Fruit fly (Drosophila melanogaster) whole organism, embryonic: ENCODE results near the gene CG9297.

Source experiments
- Antp ChIP-seq: fragments of 200-800 bp; sonication (Bioruptor generic); optimal IDR thresholded peaks from 3 replicates; lab custom pipeline; 2016; ENCODE audit warnings: missing biosample characterization, missing genetic modification characterization
- Atf6 ChIP-seq: fragments of 200-800 bp; sonication (Bioruptor generic); IDR thresholded peaks from 2 replicates; pipeline ENCODE4 v1.3.6; 2022; ENCODE audit warnings: missing biosample characterization, missing genetic modification characterization
- B-H1 ChIP-seq: fragments of 200-800 bp; sonication (Bioruptor generic); IDR thresholded peaks from 3 replicates; pipeline ENCODE4 v1.3.6; 2022; ENCODE audit warnings: missing biosample characterization, missing genetic modification characterization
- CG10267 ChIP-seq: fragments of 200-800 bp; sonication (Bioruptor generic); optimal IDR thresholded peaks from 2 replicates; lab custom pipeline; 2018; ENCODE audit warnings: missing biosample characterization, mild to moderate bottlenecking, missing genetic modification characterization, moderate library complexity
- CG11085 ChIP-seq: fragments of 200-800 bp; sonication (Bioruptor generic); IDR thresholded peaks from 2 replicates; pipeline ENCODE4 v1.3.6; 2022; ENCODE audit warnings: missing biosample characterization, missing genetic modification characterization
- CG15073 ChIP-seq: fragments of 200-800 bp; sonication (Bioruptor generic); optimal IDR thresholded peaks from 2 replicates; lab custom pipeline; 2016; ENCODE audit warnings: missing biosample characterization, missing genetic modification characterization
- CG1529 ChIP-seq: fragments of 200-800 bp; sonication (Bioruptor generic); optimal IDR thresholded peaks from 3 replicates; lab custom pipeline; 2018; ENCODE audit warnings: missing biosample characterization, missing genetic modification characterization
- CG17802 ChIP-seq: fragments of 200-800 bp; sonication (Bioruptor generic); optimal IDR thresholded peaks from 2 replicates; lab custom pipeline; 2018; ENCODE audit warnings: missing biosample characterization, mild to moderate bottlenecking, missing genetic modification characterization, moderate library complexity
- CG18262 ChIP-seq: fragments of 200-800 bp; optimal IDR thresholded peaks from 3 replicates; lab custom pipeline; 2019; ENCODE audit warnings: missing biosample characterization, mild to moderate bottlenecking, missing genetic modification characterization, moderate library complexity
- CG18599 ChIP-seq: fragments of 200-800 bp; sonication (Bioruptor generic); optimal IDR thresholded peaks from 3 replicates; lab custom pipeline; 2017; ENCODE audit warnings: missing biosample characterization, missing genetic modification characterization, mild to moderate bottlenecking, moderate library complexity, missing genetic modification reagents
- CG18764 ChIP-seq: fragments of 200-800 bp; sonication (Bioruptor generic); optimal IDR thresholded peaks from 3 replicates; lab custom pipeline; 2016; ENCODE audit warnings: missing biosample characterization, missing genetic modification characterization
- CG31224 ChIP-seq: fragments of 200-800 bp; sonication (Bioruptor generic); IDR thresholded peaks from 2 replicates; pipeline ENCODE4 v1.3.6; 2022; ENCODE audit warnings: missing biosample characterization, missing genetic modification characterization
- CG34376 ChIP-seq: fragments of 200-800 bp; sonication (Bioruptor generic); optimal IDR thresholded peaks from 2 replicates; lab custom pipeline; 2018; ENCODE audit warnings: missing biosample characterization, mild to moderate bottlenecking, missing genetic modification characterization
- CG43689 ChIP-seq: fragments of 200-800 bp; sonication (Bioruptor generic); IDR thresholded peaks from 2 replicates; pipeline ENCODE4 v1.3.6; 2022; ENCODE audit warnings: missing biosample characterization, missing genetic modification characterization
- CG4424 ChIP-seq: fragments of 200-800 bp; sonication (Bioruptor generic); optimal IDR thresholded peaks from 3 replicates; lab custom pipeline; 2016; ENCODE audit warnings: missing biosample characterization, missing genetic modification characterization
- CG7839 ChIP-seq: fragments of 200-800 bp; sonication (Bioruptor generic); optimal IDR thresholded peaks from 3 replicates; lab custom pipeline; 2018; ENCODE audit warnings: missing biosample characterization, mild to moderate bottlenecking, missing genetic modification characterization, moderate library complexity
- CG8924 ChIP-seq: fragments of 200-800 bp; optimal IDR thresholded peaks from 3 replicates; lab custom pipeline; 2019; ENCODE audit warnings: missing biosample characterization, mild to moderate bottlenecking, missing genetic modification characterization, moderate library complexity
- CG9437 ChIP-seq: fragments of 200-800 bp; sonication (Bioruptor generic); optimal IDR thresholded peaks from 2 replicates; lab custom pipeline; 2018; ENCODE audit warnings: missing biosample characterization, mild to moderate bottlenecking, missing genetic modification characterization
- CG9727 ChIP-seq: fragments of 200-800 bp; sonication (Bioruptor generic); optimal IDR thresholded peaks from 3 replicates; lab custom pipeline; 2017; ENCODE audit warnings: missing biosample characterization, mild to moderate bottlenecking, missing genetic modification characterization
- CHES-1-like ChIP-seq: fragments of 200-800 bp; sonication (Bioruptor generic); optimal IDR thresholded peaks from 2 replicates; lab custom pipeline; 2016; ENCODE audit warnings: missing biosample characterization, missing genetic modification characterization
- Chrac-16 ChIP-seq: fragments of 200-800 bp; sonication (Bioruptor generic); optimal IDR thresholded peaks from 3 replicates; lab custom pipeline; 2016; ENCODE audit warnings: missing biosample characterization, missing genetic modification characterization
- Dek ChIP-seq: fragments of 200-800 bp; sonication (Bioruptor generic); optimal IDR thresholded peaks from 3 replicates; lab custom pipeline; 2019; ENCODE audit warnings: missing biosample characterization, mild to moderate bottlenecking, missing genetic modification characterization, moderate library complexity
- Dip3 ChIP-seq: fragments of 200-800 bp; sonication (Bioruptor generic); optimal IDR thresholded peaks from 3 replicates; lab custom pipeline; 2016; ENCODE audit warnings: missing biosample characterization, missing genetic modification characterization
- Gug ChIP-seq: fragments of 200-800 bp; sonication (Bioruptor generic); IDR thresholded peaks from 4 replicates; pipeline ENCODE4 v1.3.6; 2022; ENCODE audit warnings: missing biosample characterization, missing genetic modification characterization
- HLH3B ChIP-seq: fragments of 200-800 bp; sonication (Bioruptor generic); IDR thresholded peaks from 2 replicates; pipeline ENCODE4 v1.3.6; 2022; ENCODE audit warnings: missing biosample characterization, missing genetic modification characterization
- HmgZ ChIP-seq: fragments of 200-800 bp; sonication (Bioruptor generic); optimal IDR thresholded peaks from 2 replicates; lab custom pipeline; 2018; ENCODE audit warnings: missing biosample characterization, mild to moderate bottlenecking, missing genetic modification characterization
- Lhr ChIP-seq: fragments of 200-800 bp; sonication (Bioruptor generic); optimal IDR thresholded peaks from 3 replicates; lab custom pipeline; 2017; ENCODE audit warnings: mild to moderate bottlenecking, missing biosample characterization, missing genetic modification reagents, missing genetic modification characterization
- MESR4 ChIP-seq: fragments of 200-800 bp; sonication (Bioruptor generic); optimal IDR thresholded peaks from 2 replicates; lab custom pipeline; 2018; ENCODE audit warnings: missing biosample characterization, mild to moderate bottlenecking, missing genetic modification characterization, moderate library complexity
- Mad ChIP-seq: fragments of 200-800 bp; sonication (Bioruptor generic); optimal IDR thresholded peaks from 2 replicates; lab custom pipeline; 2016; ENCODE audit warnings: missing biosample characterization, missing genetic modification characterization
- Neu2 ChIP-seq: fragments of 200-800 bp; sonication (Bioruptor generic); optimal IDR thresholded peaks from 3 replicates; lab custom pipeline; 2016; ENCODE audit warnings: missing biosample characterization, missing genetic modification characterization, borderline replicate concordance
- Optix ChIP-seq: fragments of 200-800 bp; sonication (Bioruptor generic); IDR thresholded peaks from 3 replicates; pipeline ENCODE4 v1.3.6; 2022; ENCODE audit warnings: missing biosample characterization, missing genetic modification characterization
- Scr ChIP-seq: fragments of 200-800 bp; sonication (Bioruptor generic); IDR thresholded peaks from 2 replicates; pipeline ENCODE4 v1.3.6; 2022; ENCODE audit warnings: missing biosample characterization, missing genetic modification characterization; ENCODE audit not compliant: partially characterized antibody
- Sox100B ChIP-seq: fragments of 200-800 bp; sonication (Bioruptor generic); optimal IDR thresholded peaks from 3 replicates; lab custom pipeline; 2018; ENCODE audit warnings: missing biosample characterization, mild to moderate bottlenecking, missing genetic modification characterization
- Sox102F ChIP-seq: fragments of 200-800 bp; sonication (Bioruptor generic); optimal IDR thresholded peaks from 2 replicates; lab custom pipeline; 2018; ENCODE audit warnings: missing biosample characterization, mild to moderate bottlenecking, missing genetic modification characterization, moderate library complexity
- Sry-β ChIP-seq: fragments of 200-800 bp; sonication (Bioruptor generic); optimal IDR thresholded peaks from 2 replicates; lab custom pipeline; 2018; ENCODE audit warnings: missing biosample characterization, mild to moderate bottlenecking, missing genetic modification characterization, moderate library complexity
- TFAM ChIP-seq: fragments of 200-800 bp; sonication (Bioruptor generic); optimal IDR thresholded peaks from 2 replicates; lab custom pipeline; 2017; ENCODE audit warnings: missing biosample characterization, missing genetic modification characterization, inconsistent platforms
- ab ChIP-seq: fragments of 200-800 bp; sonication (Bioruptor generic); optimal IDR thresholded peaks from 2 replicates; lab custom pipeline; 2016; ENCODE audit warnings: missing biosample characterization, missing genetic modification characterization
- ash1 ChIP-seq: fragments of 200-800 bp; sonication (Bioruptor generic); optimal IDR thresholded peaks from 2 replicates; lab custom pipeline; 2018; ENCODE audit warnings: missing biosample characterization, mild to moderate bottlenecking, missing genetic modification characterization
- bsh ChIP-seq, 2 experiments: fragments of 200-800 bp; sonication (Bioruptor generic); optimal IDR thresholded peaks; 2 replicates each; lab custom pipeline; 2017 to 2018; ENCODE audit warnings: mild to moderate bottlenecking in 2 of 2, missing biosample characterization in 2 of 2, missing genetic modification characterization in 2 of 2, moderate library complexity in 1 of 2
- chif ChIP-seq, 2 experiments: fragments of 200-800 bp; sonication (Bioruptor generic); optimal IDR thresholded peaks; 3 replicates each; lab custom pipeline; 2016; ENCODE audit warnings: missing biosample characterization in 2 of 2, missing genetic modification characterization in 2 of 2
- crc ChIP-seq: fragments of 200-800 bp; sonication (Bioruptor generic); optimal IDR thresholded peaks from 2 replicates; lab custom pipeline; 2016; ENCODE audit warnings: missing biosample characterization, missing genetic modification characterization
- dm ChIP-seq: fragments of 200-800 bp; sonication (Bioruptor generic); optimal IDR thresholded peaks from 3 replicates; lab custom pipeline; 2016; ENCODE audit warnings: missing biosample characterization, missing genetic modification characterization
- dpn ChIP-seq, 2 experiments: fragments of 200-800 bp; sonication (Bioruptor generic); optimal IDR thresholded peaks; 3 replicates each; lab custom pipeline; 2016; ENCODE audit warnings: missing biosample characterization in 2 of 2, missing genetic modification characterization in 2 of 2
- peb ChIP-seq: fragments of 200-800 bp; sonication (Bioruptor generic); IDR thresholded peaks from 2 replicates; pipeline ENCODE4 v1.3.6; 2022; ENCODE audit warnings: missing biosample characterization, missing genetic modification characterization
- psq ChIP-seq: fragments of 200-800 bp; sonication (Bioruptor generic); optimal IDR thresholded peaks from 2 replicates; lab custom pipeline; 2017; ENCODE audit warnings: missing biosample characterization, missing genetic modification characterization
- sisA ChIP-seq: fragments of 200-800 bp; sonication (Bioruptor generic); IDR thresholded peaks from 2 replicates; pipeline ENCODE4 v1.3.6; 2022; ENCODE audit warnings: missing biosample characterization, missing genetic modification characterization
- slou ChIP-seq: fragments of 200-800 bp; sonication (Bioruptor generic); optimal IDR thresholded peaks from 3 replicates; lab custom pipeline; 2016; ENCODE audit warnings: missing biosample characterization, missing genetic modification characterization
- slp2 ChIP-seq: fragments of 200-800 bp; sonication (Bioruptor generic); optimal IDR thresholded peaks from 2 replicates; lab custom pipeline; 2016; ENCODE audit warnings: missing biosample characterization, missing genetic modification characterization
- so ChIP-seq: fragments of 200-800 bp; sonication (Bioruptor generic); IDR thresholded peaks from 3 replicates; pipeline ENCODE4 v1.3.6; 2022; ENCODE audit warnings: missing biosample characterization, missing genetic modification characterization
- zen ChIP-seq: fragments of 200-800 bp; sonication (Bioruptor generic); optimal IDR thresholded peaks from 3 replicates; lab custom pipeline; 2018; ENCODE audit warnings: missing biosample characterization, mild to moderate bottlenecking, missing genetic modification characterization, moderate library complexity

Gene CG9297

DNA sequence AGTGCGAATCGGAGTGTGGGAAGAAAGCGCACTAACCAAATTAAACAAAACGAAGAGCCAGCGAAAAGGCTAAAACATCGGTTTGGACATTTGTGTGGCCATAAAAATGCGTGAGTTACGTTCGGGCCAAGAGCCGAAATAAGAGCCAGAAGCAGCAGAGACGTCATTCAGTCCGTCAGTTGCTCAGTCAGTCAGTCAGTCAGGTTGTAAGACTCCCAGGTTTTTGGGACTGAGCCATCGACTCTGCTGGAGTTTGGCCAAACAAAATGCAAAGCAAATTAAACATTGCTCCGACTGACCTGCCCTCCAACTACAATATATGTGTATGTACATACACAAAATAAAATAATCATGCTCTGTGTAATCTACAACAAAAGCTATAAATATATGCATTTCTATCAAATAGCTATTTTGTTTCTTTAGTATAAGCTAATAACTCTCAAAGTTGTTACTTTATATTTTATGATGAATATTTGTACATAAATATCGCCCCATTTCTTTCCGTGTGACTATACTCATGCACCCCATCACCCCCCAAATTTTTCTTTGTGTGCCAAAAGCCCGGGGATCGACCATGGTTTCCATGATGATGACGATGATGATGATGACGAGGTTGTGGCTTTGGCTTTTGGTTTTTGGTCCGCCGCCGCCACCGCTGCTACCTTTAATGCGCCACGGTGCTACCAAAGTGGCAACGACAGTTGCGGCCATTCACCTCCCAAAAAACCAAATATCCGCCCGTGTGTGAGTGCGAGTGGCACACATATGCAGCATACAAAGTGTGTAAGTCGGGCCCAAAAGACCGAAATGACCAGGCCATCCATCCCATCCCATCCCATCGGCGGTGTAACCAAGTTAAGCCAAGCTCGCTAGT is 22.0 kb downstream of the CG9297 start (continued):
- no peak; the same call in 2 of the 3 replicates for TF ChIP-seq B-H1 (GFP tag; lab: Robert Waterston, UW)
- TF ChIP-seq so (GFP tag; lab: Robert Waterston, UW), result no peak
- TF ChIP-seq Dek, result no peak
- TF ChIP-seq CG34376 (GFP tag; lab: Kevin White, UChicago), result no peak
- TF ChIP-seq crc, result no peak
- TF ChIP-seq CG9727 (GFP tag; lab: Kevin White, UChicago), result no peak
- no peak for TF ChIP-seq Atf6 (GFP tag; lab: Robert Waterston, UW)
- TF ChIP-seq TFAM (GFP tag; lab: Kevin White, UChicago), result no peak
- no peak for TF ChIP-seq Optix (GFP tag; lab: Robert Waterston, UW)
- TF ChIP-seq Neu2 (GFP tag; lab: Kevin White, UChicago), result no peak
- TF ChIP-seq MESR4, result no peak
- TF ChIP-seq CG18599 (GFP tag; lab: Kevin White, UChicago), result no peak
- TF ChIP-seq dpn (GFP tag; optimal IDR thresholded peaks at IDR 0.05; lab: Kevin White, UChicago), result peak in 1 of 2 experiments; percentile 8
- no peak for TF ChIP-seq Dip3
- TF ChIP-seq Chrac-16 (GFP tag; lab: Kevin White, UChicago), result no peak
- TF ChIP-seq bsh (GFP tag; optimal IDR thresholded peaks at IDR 0.05; lab: Kevin White, UChicago), result peak in 1 of 2 experiments; percentile 86
- TF ChIP-seq CG9437 (GFP tag; lab: Kevin White, UChicago), result no peak
- TF ChIP-seq HLH3B (GFP tag; lab: Robert Waterston, UW), result peak; percentile 59
- no peak for TF ChIP-seq ash1 (GFP tag; lab: Kevin White, UChicago)
- no peak for TF ChIP-seq peb
- TF ChIP-seq Scr (GFP tag; lab: Robert Waterston, UW), result no peak
- peak; percentile 1 for TF ChIP-seq CG4424
- peak; percentile 17 for TF ChIP-seq CG8924 (tag; lab: Kevin White, UChicago)
- TF ChIP-seq Sry-β (GFP tag; lab: Kevin White, UChicago), result no peak
- TF ChIP-seq CG7839 (tag; lab: Kevin White, UChicago), result peak; percentile 51
- no peak for TF ChIP-seq CG18764 (GFP tag; lab: Kevin White, UChicago)
- TF ChIP-seq Sox100B (GFP tag; lab: Kevin White, UChicago), result no peak
- TF ChIP-seq CG15073 (GFP tag; lab: Kevin White, UChicago), result no peak
- TF ChIP-seq Antp (GFP tag; lab: Kevin White, UChicago), result no peak
- no peak for TF ChIP-seq psq (GFP tag; lab: Kevin White, UChicago)
- TF ChIP-seq CG10267 (tag; lab: Kevin White, UChicago), result no peak
- peak in 1 of 2 experiments; percentile 22 for TF ChIP-seq chif (GFP tag; optimal IDR thresholded peaks at IDR 0.05; lab: Kevin White, UChicago)
- TF ChIP-seq Lhr (GFP tag; lab: Kevin White, UChicago), result no peak
- TF ChIP-seq Mad (GFP tag; lab: Kevin White, UChicago), result no peak
- no peak for TF ChIP-seq Gug (GFP tag; lab: Robert Waterston, UW)
- TF ChIP-seq CG11085 (GFP tag; lab: Robert Waterston, UW), result no peak
- peak; percentile 13 for TF ChIP-seq CG1529 (GFP tag; lab: Kevin White, UChicago)
- TF ChIP-seq dm (GFP tag; lab: Kevin White, UChicago), result no peak
- TF ChIP-seq CG31224 (GFP tag; lab: Robert Waterston, UW), result no peak
- no peak for TF ChIP-seq sisA (GFP tag; lab: Robert Waterston, UW)
- TF ChIP-seq slou (GFP tag; lab: Kevin White, UChicago), result no peak
- TF ChIP-seq CHES-1-like (GFP tag; lab: Kevin White, UChicago), result no peak
- TF ChIP-seq CG17802 (tag; lab: Kevin White, UChicago), result no peak
- peak; percentile 35 for TF ChIP-seq CG18262 (tag; lab: Kevin White, UChicago)
- TF ChIP-seq HmgZ (tag; lab: Kevin White, UChicago), result no peak
- peak; percentile 77 for TF ChIP-seq Sox102F (GFP tag; lab: Kevin White, UChicago)
- TF ChIP-seq zen, result no peak
- no peak for TF ChIP-seq slp2 (GFP tag; lab: Kevin White, UChicago)
- no peak for TF ChIP-seq CG43689
- no peak for TF ChIP-seq ab (GFP tag; lab: Kevin White, UChicago)
